Worm (Caenorhabditis elegans) whole organism, L4/young adult: ENCODE results near the gene T04C12.7.

Experiments used
- W03F9.2 ChIP-seq: fragments of 150-350 bp; optimal IDR thresholded peaks from 2 replicates; lab custom pipeline; 2014; ENCODE audit warnings: missing biosample characterization, missing genetic modification characterization
- dao-5 ChIP-seq: sonication (generic microtip); optimal IDR thresholded peaks from 2 replicates; lab custom pipeline; 2016; ENCODE audit warnings: missing genotype, missing genetic modification characterization, moderate library complexity, missing compliant biosample characterization

DNA sequence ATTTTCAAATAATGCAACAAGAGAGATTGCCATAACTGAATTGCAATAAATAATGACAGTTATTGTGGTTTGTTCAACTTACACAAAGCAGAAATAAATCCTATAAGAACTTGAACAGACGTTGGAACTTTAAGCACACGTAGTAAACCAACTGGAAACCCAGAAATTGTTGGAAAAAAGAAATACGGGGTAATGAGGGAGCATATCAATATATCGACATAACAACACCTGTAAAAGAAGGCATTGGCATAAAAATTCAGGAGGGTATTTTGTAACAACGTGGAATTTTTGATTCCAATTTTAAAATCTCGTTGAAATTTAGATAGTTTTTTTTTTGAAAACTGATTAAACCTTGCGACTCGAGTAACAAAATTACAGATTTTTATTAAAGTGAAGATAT is 2.6 kb downstream of the T04C12.7 start:
- TF ChIP-seq W03F9.2 (tag; lab: Kevin White, UChicago) (no peak), dao-5 (tag; lab: Kevin White, UChicago) (no peak)
